Fruit fly (Drosophila melanogaster): ENCODE results near the gene CG12535.

The CG12535 gene

dm6 chrX:3440506-3440905 is 8.2 kb downstream of the CG12535 start (continued):
- TF ChIP-seq emc (GFP tag; optimal IDR thresholded peaks at IDR 0.05): no peak
- TF ChIP-seq H2.0 (GFP tag; IDR thresholded peaks at IDR 0.05): no peak
- no peak for TF ChIP-seq Trl (optimal IDR thresholded peaks at IDR 0.05)
- no peak for TF ChIP-seq Trl (GFP tag; optimal IDR thresholded peaks at IDR 0.05)
- TF ChIP-seq CTCF (GFP tag; optimal IDR thresholded peaks at IDR 0.05): no peak
- no peak for TF ChIP-seq ap (GFP tag; IDR thresholded peaks at IDR 0.05)
- no peak for TF ChIP-seq croc (GFP tag; conservative IDR thresholded peaks at IDR 0.05)
- no peak for TF ChIP-seq chm (GFP tag; IDR thresholded peaks at IDR 0.05)
- TF ChIP-seq repo (GFP tag; optimal IDR thresholded peaks at IDR 0.05): no peak
- no peak for TF ChIP-seq CG15269 (tag; optimal IDR thresholded peaks at IDR 0.05)
- TF ChIP-seq Oaz (GFP tag; IDR thresholded peaks at IDR 0.05): no peak
- no peak for TF ChIP-seq CG10979 (tag; optimal IDR thresholded peaks at IDR 0.05)
- no peak for TF ChIP-seq HmgD (GFP tag; optimal IDR thresholded peaks at IDR 0.05)
- peak; percentile 56; the same call in 1 of the 2 replicates for TF ChIP-seq rib (GFP tag; IDR thresholded peaks at IDR 0.05)
- no peak for TF ChIP-seq Dip3 (GFP tag; optimal IDR thresholded peaks at IDR 0.05)
- TF ChIP-seq CG12769 (tag; optimal IDR thresholded peaks at IDR 0.05): peak; percentile 41
- TF ChIP-seq CG4328 (GFP tag; optimal IDR thresholded peaks at IDR 0.05): no peak
- TF ChIP-seq fd96Cb (tag; optimal IDR thresholded peaks at IDR 0.05): no peak
- no peak for TF ChIP-seq Fer2 (tag; optimal IDR thresholded peaks at IDR 0.05)
- TF ChIP-seq nerfin-2 (GFP tag; IDR thresholded peaks at IDR 0.05; ENCODE audit: partially characterized antibody): no peak
- TF ChIP-seq CG6791 (GFP tag; IDR thresholded peaks at IDR 0.05; ENCODE audit: partially characterized antibody): no peak
- TF ChIP-seq CG6813 (GFP tag; optimal IDR thresholded peaks at IDR 0.05): no peak
- TF ChIP-seq mirr (GFP tag; optimal IDR thresholded peaks at IDR 0.05): peak; percentile 19
- TF ChIP-seq sr (GFP tag; IDR thresholded peaks at IDR 0.05): peak; percentile 82
- TF ChIP-seq Tbp (GFP tag; optimal IDR thresholded peaks at IDR 0.05): no peak
- no peak for TF ChIP-seq Chrac-16 (GFP tag; optimal IDR thresholded peaks at IDR 0.05)
- TF ChIP-seq CG4617 (GFP tag; optimal IDR thresholded peaks at IDR 0.05; ENCODE audit: borderline replicate concordance): no peak
- no peak for TF ChIP-seq pros (GFP tag; optimal IDR thresholded peaks at IDR 0.05)
- TF ChIP-seq Dip2 (GFP tag; IDR thresholded peaks at IDR 0.05): no peak
- no peak for TF ChIP-seq gfzf (GFP tag; optimal IDR thresholded peaks at IDR 0.05)
- TF ChIP-seq sd (tag; optimal IDR thresholded peaks at IDR 0.05): peak; percentile 88
- TF ChIP-seq wor (GFP tag; IDR thresholded peaks at IDR 0.05): no peak
- TF ChIP-seq maf-S (GFP tag; optimal IDR thresholded peaks at IDR 0.05): no peak
- no peak for TF ChIP-seq CG6689 (GFP tag; IDR thresholded peaks at IDR 0.05)
- TF ChIP-seq CG14014 (GFP tag; IDR thresholded peaks at IDR 0.05): no peak

dm6 chrX:3437493-3437892 is 11.2 kb downstream of the CG12535 start:
- TF ChIP-seq Rx (GFP tag; IDR thresholded peaks at IDR 0.05) (no peak), lab (GFP tag; optimal IDR thresholded peaks at IDR 0.05) (peak; percentile 14), Adf1 (GFP tag; IDR thresholded peaks at IDR 0.05) (no peak), E2f2 (GFP tag; IDR thresholded peaks at IDR 0.05) (no peak; the same call in 1 of the 2 replicates), CG17359 (tag; optimal IDR thresholded peaks at IDR 0.05) (peak; percentile 43), ham (GFP tag; IDR thresholded peaks at IDR 0.05) (no peak), CG8089 (GFP tag; optimal IDR thresholded peaks at IDR 0.05) (no peak), CG17328 (GFP tag; IDR thresholded peaks at IDR 0.05) (no peak), maf-S (GFP tag; optimal IDR thresholded peaks at IDR 0.05) (no peak), al (GFP tag; IDR thresholded peaks at IDR 0.05) (no peak), peb (GFP tag; IDR thresholded peaks at IDR 0.05) (no peak), yki (optimal IDR thresholded peaks at IDR 0.05) (no peak), CG3995 (GFP tag; optimal IDR thresholded peaks at IDR 0.05) (no peak), sd (tag; optimal IDR thresholded peaks at IDR 0.05) (peak; percentile 9), trh (GFP tag; optimal IDR thresholded peaks at IDR 0.05) (no peak), sqz (GFP tag; optimal IDR thresholded peaks at IDR 0.05) (peak; percentile 17), az2 (GFP tag; optimal IDR thresholded peaks at IDR 0.05) (no peak), CG3838 (GFP tag; optimal IDR thresholded peaks at IDR 0.05) (no peak), tx (GFP tag; optimal IDR thresholded peaks at IDR 0.05) (no peak), CG7556 (GFP tag; optimal IDR thresholded peaks at IDR 0.05) (no peak), Oli (tag; optimal IDR thresholded peaks at IDR 0.05) (peak; percentile 7), CG11247 (GFP tag; IDR thresholded peaks at IDR 0.05) (no peak), CG13424 (tag; optimal IDR thresholded peaks at IDR 0.05) (peak; percentile 14)
